Fruit fly (Drosophila melanogaster): ENCODE measurements around the gene CG14441.

dm6 chrX:6719968-6720367 lies 20.7 kb downstream of the CG14441 start:
- TF ChIP-seq ttk (optimal IDR thresholded peaks at IDR 0.05) (no peak), Myc (optimal IDR thresholded peaks at IDR 0.05) (no peak), h (optimal IDR thresholded peaks at IDR 0.05) (no peak), insv (optimal IDR thresholded peaks at IDR 0.05) (no peak), Sin3A (optimal IDR thresholded peaks at IDR 0.05) (no peak)
